Fruit fly (Drosophila melanogaster): ENCODE results near the gene CG31542.

- TF ChIP-seq Eip93F (GFP tag; optimal IDR thresholded peaks at IDR 0.05), result no peak
- TF ChIP-seq CG10631 (GFP tag; optimal IDR thresholded peaks at IDR 0.05), result no peak
- TF ChIP-seq Sox14 (GFP tag; optimal IDR thresholded peaks at IDR 0.05), result no peak
- no peak for TF ChIP-seq CG11762 (GFP tag; optimal IDR thresholded peaks at IDR 0.05; ENCODE audit: insufficient read depth)
- TF ChIP-seq CG8119 (GFP tag; IDR thresholded peaks at IDR 0.05), result 0 out of 3 replicates have a peak, but pooled peaks have one; percentile 22
- TF ChIP-seq dsx (GFP tag; optimal IDR thresholded peaks at IDR 0.05; ENCODE audit: poor library complexity, severe bottlenecking), result no peak
- no peak for TF ChIP-seq pdm3 (GFP tag; optimal IDR thresholded peaks at IDR 0.05)
- TF ChIP-seq vri (GFP tag; optimal IDR thresholded peaks at IDR 0.05), result no peak
- no peak for TF ChIP-seq Ets21C (GFP tag; optimal IDR thresholded peaks at IDR 0.05)
- no peak for TF ChIP-seq Ets96B (tag; optimal IDR thresholded peaks at IDR 0.05)
- TF ChIP-seq CG7368 (GFP tag; optimal IDR thresholded peaks at IDR 0.05), result no peak
- TF ChIP-seq OdsH (GFP tag; optimal IDR thresholded peaks at IDR 0.05), result no peak
Measured at dm6 chr3R:5403963-5404362, 34.6 kb downstream of the CG31542 start, which contains the start of gene CG2663.

Measured in whole organism, prepupa.